Worm (Caenorhabditis elegans) whole organism, young adult: ENCODE data around the gene C14B1.12.
A peak's percentile ranks its signal among the peaks of the same experiment; 100 is the strongest.

Source experiments
- B0019.2 ChIP-seq: fragments of 200-800 bp; sonication (Bioruptor generic); conservative IDR thresholded peaks from 2 replicates; pipeline ENCODE4 v1.3.6; 2022; ENCODE audit warnings: missing genetic modification reagents, missing genetic modification characterization, missing compliant biosample characterization
- B0261.1 ChIP-seq: sonication (generic microtip); optimal IDR thresholded peaks from 2 replicates; lab custom pipeline; 2016; ENCODE audit warnings: mild to moderate bottlenecking, missing genetic modification characterization, moderate library complexity, missing compliant biosample characterization
- F22D6.2 ChIP-seq: sonication (generic microtip); optimal IDR thresholded peaks from 2 replicates; lab custom pipeline; 2016; ENCODE audit warnings: mild to moderate bottlenecking, missing genetic modification characterization, missing compliant biosample characterization
- K11D2.4 ChIP-seq: fragments of 200-800 bp; sonication (Bioruptor generic); IDR thresholded peaks from 2 replicates; pipeline ENCODE4 v1.3.6; 2022; ENCODE audit warnings: missing genetic modification reagents, missing genetic modification characterization, missing compliant biosample characterization
- Y53G8AR.9 ChIP-seq: fragments of 200-800 bp; sonication (Bioruptor generic); conservative IDR thresholded peaks from 2 replicates; pipeline ENCODE4 v1.3.6; 2022; ENCODE audit warnings: missing genetic modification reagents, missing genetic modification characterization, missing compliant biosample characterization
- Y95B8A.8 ChIP-seq: fragments of 200-800 bp; sonication (Bioruptor generic); IDR thresholded peaks from 2 replicates; pipeline ENCODE4 v1.3.6; 2022; ENCODE audit warnings: missing genetic modification reagents, missing genetic modification characterization, missing compliant biosample characterization
- ZK185.1 ChIP-seq: sonication (generic microtip); optimal IDR thresholded peaks from 2 replicates; lab custom pipeline; 2016; ENCODE audit warnings: mild to moderate bottlenecking, missing genetic modification characterization, missing compliant biosample characterization; ENCODE audit not compliant: poor library complexity, severe bottlenecking
- aptf-2 ChIP-seq: fragments of 200-800 bp; sonication (Bioruptor generic); conservative IDR thresholded peaks from 2 replicates; pipeline ENCODE4 v1.3.6; 2022; ENCODE audit warnings: missing genetic modification reagents, missing genetic modification characterization, missing compliant biosample characterization
- aptf-3 ChIP-seq: fragments of 200-800 bp; sonication (Bioruptor generic); IDR thresholded peaks from 2 replicates; pipeline ENCODE4 v1.3.6; 2022; ENCODE audit warnings: missing genetic modification characterization, missing compliant biosample characterization
- atf-7 ChIP-seq: sonication (generic microtip); optimal IDR thresholded peaks from 2 replicates; lab custom pipeline; 2017; ENCODE audit warnings: mild to moderate bottlenecking, missing genetic modification characterization, missing compliant biosample characterization
- attf-5 ChIP-seq: fragments of 200-800 bp; sonication (Bioruptor generic); optimal IDR thresholded peaks from 2 replicates; lab custom pipeline; 2018; ENCODE audit warnings: mild to moderate bottlenecking, missing genetic modification characterization, missing compliant biosample characterization
- cebp-1 ChIP-seq, 2 experiments: fragments of 200-800 bp in 1 of 2; sonication (Bioruptor generic) in 1 of 2; sonication (generic microtip) in 1 of 2; IDR thresholded peaks in 1 of 2; optimal IDR thresholded peaks in 1 of 2; 2 replicates each; pipeline versions ENCODE4 v1.3.6 to Lab custom; 2017 to 2022; ENCODE audit warnings: missing compliant biosample characterization in 2 of 2, missing genetic modification characterization in 2 of 2, mild to moderate bottlenecking in 1 of 2, missing genetic modification reagents in 1 of 2, moderate library complexity in 1 of 2
- ceh-58 ChIP-seq: fragments of 200-800 bp; sonication (Bioruptor generic); IDR thresholded peaks from 2 replicates; pipeline ENCODE4 v1.3.6; 2022; ENCODE audit warnings: missing genetic modification characterization, missing compliant biosample characterization
- ceh-79 ChIP-seq: sonication (generic microtip); optimal IDR thresholded peaks from 2 replicates; lab custom pipeline; 2017; ENCODE audit warnings: mild to moderate bottlenecking, missing genetic modification characterization, missing compliant biosample characterization
- dox-1 ChIP-seq: fragments of 200-800 bp; sonication (Bioruptor generic); IDR thresholded peaks from 2 replicates; pipeline ENCODE4 v1.3.6; 2022; ENCODE audit warnings: missing genetic modification reagents, missing genetic modification characterization, missing compliant biosample characterization
- dpl-1 ChIP-seq: fragments of 150-350 bp; optimal IDR thresholded peaks from 2 replicates; lab custom pipeline; 2014; ENCODE audit warnings: missing biosample characterization, missing genetic modification reagents, missing genetic modification characterization
- ekl-4 ChIP-seq: fragments of 200-800 bp; sonication (Bioruptor generic); IDR thresholded peaks from 2 replicates; pipeline ENCODE4 v1.3.6; 2022; ENCODE audit warnings: missing genetic modification reagents, missing genetic modification characterization, missing compliant biosample characterization
- hmg-1.2 ChIP-seq: fragments of 200-800 bp; sonication (Bioruptor generic); IDR thresholded peaks from 2 replicates; pipeline ENCODE4 v1.3.6; 2022; ENCODE audit warnings: missing genetic modification reagents, missing genetic modification characterization, missing compliant biosample characterization
- hrde-1 ChIP-seq: sonication (generic microtip); optimal IDR thresholded peaks from 2 replicates; lab custom pipeline; 2016; ENCODE audit warnings: missing genetic modification characterization, mild to moderate bottlenecking, missing compliant biosample characterization, moderate library complexity, missing genotype, missing genetic modification reagents, borderline replicate concordance
- lin-35 ChIP-seq, 3 experiments: fragments of 150-350 bp in 2 of 3; sonication (generic microtip) in 1 of 3; optimal IDR thresholded peaks; 2 replicates each; lab custom pipeline; 2014 to 2018; ENCODE audit warnings: missing biosample characterization in 3 of 3, missing genetic modification characterization in 3 of 3, missing genetic modification reagents in 3 of 3
- lsl-1 ChIP-seq: fragments of 200-800 bp; sonication (Bioruptor generic); optimal IDR thresholded peaks from 2 replicates; lab custom pipeline; 2018; ENCODE audit warnings: mild to moderate bottlenecking, missing genetic modification characterization, moderate library complexity, missing compliant biosample characterization
- lsy-27 ChIP-seq: sonication (generic microtip); optimal IDR thresholded peaks from 2 replicates; lab custom pipeline; 2017; ENCODE audit warnings: missing genetic modification characterization, mild to moderate bottlenecking, missing compliant biosample characterization, antibody characterized with exemption, missing genotype, borderline replicate concordance; ENCODE audit not compliant: insufficient read depth
- madf-6 ChIP-seq: fragments of 200-800 bp; sonication (Bioruptor generic); IDR thresholded peaks from 2 replicates; pipeline ENCODE4 v1.3.6; 2022; ENCODE audit warnings: missing genetic modification reagents, missing genetic modification characterization, missing compliant biosample characterization
- mcd-1 ChIP-seq: fragments of 200-800 bp; sonication (Bioruptor generic); IDR thresholded peaks from 2 replicates; pipeline ENCODE4 v1.3.6; 2022; ENCODE audit warnings: missing genetic modification reagents, missing genetic modification characterization, missing compliant biosample characterization
- mel-28 ChIP-seq: sonication (generic microtip); optimal IDR thresholded peaks from 2 replicates; lab custom pipeline; 2016; ENCODE audit warnings: borderline replicate concordance, mild to moderate bottlenecking, missing genetic modification characterization, missing compliant biosample characterization
- nfya-1 ChIP-seq: sonication (generic microtip); optimal IDR thresholded peaks from 2 replicates; lab custom pipeline; 2017; ENCODE audit warnings: antibody characterized with exemption, missing compliant biosample characterization, missing genetic modification characterization, borderline replicate concordance; ENCODE audit not compliant: insufficient read depth
- nhr-27 ChIP-seq: fragments of 200-800 bp; sonication (Bioruptor generic); optimal IDR thresholded peaks from 2 replicates; lab custom pipeline; 2018; ENCODE audit warnings: mild to moderate bottlenecking, missing genetic modification characterization, moderate library complexity, missing compliant biosample characterization
- nhr-80 ChIP-seq: sonication (generic microtip); optimal IDR thresholded peaks from 2 replicates; lab custom pipeline; 2016; ENCODE audit warnings: missing genetic modification characterization, missing compliant biosample characterization
- rcor-1 ChIP-seq: fragments of 200-800 bp; sonication (Bioruptor generic); IDR thresholded peaks from 2 replicates; pipeline ENCODE4 v1.3.6; 2022; ENCODE audit warnings: missing genetic modification reagents, missing genetic modification characterization, missing compliant biosample characterization
- sdz-38 ChIP-seq: sonication (generic microtip); optimal IDR thresholded peaks from 2 replicates; lab custom pipeline; 2016; ENCODE audit warnings: missing genotype, missing genetic modification characterization, missing compliant biosample characterization
- snpc-4 ChIP-seq, 5 experiments: fragments of 150-350 bp in 1 of 5; sonication (generic microtip) in 4 of 5; optimal IDR thresholded peaks; 2 replicates each; lab custom pipeline; 2014 to 2018; ENCODE audit warnings: missing genetic modification characterization in 5 of 5, missing biosample characterization in 3 of 5, antibody characterized with exemption in 2 of 5, mild to moderate bottlenecking in 2 of 5, missing compliant biosample characterization in 2 of 5, missing genotype in 2 of 5, moderate library complexity in 2 of 5, missing genetic modification reagents in 1 of 5
- somi-1 ChIP-seq: fragments of 200-800 bp; sonication (Bioruptor generic); optimal IDR thresholded peaks from 2 replicates; lab custom pipeline; 2018; ENCODE audit warnings: mild to moderate bottlenecking, missing genetic modification characterization, missing compliant biosample characterization
- sptf-2 ChIP-seq: fragments of 200-800 bp; sonication (Bioruptor generic); optimal IDR thresholded peaks from 2 replicates; lab custom pipeline; 2018; ENCODE audit warnings: mild to moderate bottlenecking, missing genetic modification characterization, missing compliant biosample characterization
- ztf-18 ChIP-seq: sonication (generic microtip); optimal IDR thresholded peaks from 2 replicates; lab custom pipeline; 2016; ENCODE audit warnings: missing genotype, mild to moderate bottlenecking, missing genetic modification characterization, missing compliant biosample characterization
- ztf-25 ChIP-seq: fragments of 200-800 bp; sonication (Bioruptor generic); IDR thresholded peaks from 2 replicates; pipeline ENCODE4 v1.3.6; 2022; ENCODE audit warnings: missing genetic modification reagents, missing genetic modification characterization, missing compliant biosample characterization
- ztf-28 ChIP-seq: fragments of 200-800 bp; sonication (Bioruptor generic); IDR thresholded peaks from 2 replicates; pipeline ENCODE4 v1.3.6; 2022; ENCODE audit warnings: missing genetic modification reagents, missing genetic modification characterization, missing compliant biosample characterization

The C14B1.12 gene

DNA sequence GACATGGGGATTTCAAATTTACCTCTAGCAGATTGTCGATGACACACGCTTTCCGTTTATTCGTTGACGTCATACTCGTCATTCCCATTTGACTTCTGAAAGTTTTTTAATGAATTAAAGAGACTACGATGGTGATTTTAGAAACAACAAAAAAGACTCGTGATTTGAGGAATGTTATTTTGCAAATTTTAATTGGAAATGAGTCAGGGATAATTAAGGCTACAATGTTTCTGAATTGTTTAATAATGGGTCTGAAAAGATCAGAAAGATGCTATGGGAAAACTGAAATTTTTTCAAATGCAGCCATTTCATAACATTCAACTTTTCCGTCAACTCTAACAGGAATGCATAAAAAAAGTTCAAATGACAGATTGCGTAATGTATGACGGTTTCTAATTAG, 40.7 kb upstream of the C14B1.12 start, which contains the start of gene C44F1.1:
C44F1.1 (minus strand) TSS at position 101 of the 400 bp plus-strand sequence.
- TF ChIP-seq aptf-2 (GFP tag; lab: Robert Waterston, UW), result no peak
- no peak for TF ChIP-seq attf-5 (GFP tag; lab: Kevin White, UChicago)
- no peak for TF ChIP-seq ZK185.1 (tag; lab: Kevin White, UChicago)
- TF ChIP-seq B0019.2 (GFP tag; lab: Robert Waterston, UW), result no peak
- no peak for TF ChIP-seq mel-28 (tag; lab: Kevin White, UChicago)
- TF ChIP-seq Y95B8A.8 (GFP tag; lab: Robert Waterston, UW), result no peak
- no peak for TF ChIP-seq rcor-1 (GFP tag; lab: Robert Waterston, UW)
- TF ChIP-seq, all 124 proteins: peak for 0

DNA sequence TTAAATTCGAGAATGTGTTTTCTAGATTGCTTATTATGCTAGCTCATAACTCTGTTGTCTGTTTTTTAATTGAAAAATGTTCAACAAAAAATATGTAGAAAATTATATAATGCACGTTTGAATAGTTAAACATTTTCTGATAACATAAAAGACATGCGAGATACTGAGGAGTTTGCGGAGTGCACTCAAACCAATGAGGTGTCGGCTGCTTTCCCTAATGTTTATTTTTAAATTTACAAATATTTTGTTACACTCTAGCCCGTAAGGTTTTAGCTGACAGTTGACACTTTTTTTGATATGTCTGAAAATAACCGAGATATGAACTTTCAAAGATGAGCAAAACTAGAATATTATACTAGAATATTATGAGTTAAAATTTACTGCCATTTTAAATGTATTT, 39.8 kb upstream of the C14B1.12 start:
- TF ChIP-seq snpc-4 (GFP tag; optimal IDR thresholded peaks at IDR 0.05; lab: Kevin White, UChicago) (no peak), snpc-4 (tag; optimal IDR thresholded peaks at IDR 0.05; lab: Kevin White, UChicago) (peak in 3 of 4 experiments; percentile 46 to 81 (median 59)), F22D6.2 (tag; lab: Kevin White, UChicago) (no peak)
- TF ChIP-seq, all 124 proteins: peak for 1

DNA sequence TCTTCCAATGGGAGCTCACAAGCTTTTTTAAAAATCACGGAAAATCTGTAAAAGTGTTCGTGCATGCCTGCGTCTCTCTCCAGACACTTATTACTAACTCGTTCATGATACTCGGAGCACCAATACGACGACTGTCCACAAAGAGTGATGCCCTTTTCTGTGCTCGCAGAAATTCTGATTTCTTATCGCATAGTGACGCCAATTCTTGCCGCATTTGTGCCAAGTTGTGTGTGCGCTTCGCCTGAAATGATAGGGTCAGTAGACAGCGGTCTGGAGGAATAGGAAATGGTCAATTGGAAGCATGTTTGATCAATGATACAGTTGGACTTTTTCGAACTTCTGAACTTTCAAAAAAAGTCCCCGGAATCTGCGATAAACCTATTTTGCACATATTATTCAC, 39.3 kb upstream of the C14B1.12 start:
- no peak for TF ChIP-seq B0261.1 (tag; lab: Kevin White, UChicago)
- TF ChIP-seq ekl-4, result no peak
- TF ChIP-seq dpl-1 (GFP tag; lab: Kevin White, UChicago), result no peak
- no peak for TF ChIP-seq ztf-28 (GFP tag; lab: Robert Waterston, UW)
- peak; percentile 91 for TF ChIP-seq nhr-80 (tag; lab: Kevin White, UChicago)
- TF ChIP-seq dox-1 (GFP tag; lab: Robert Waterston, UW), result peak; percentile 27; the same call in 1 of the 2 replicates
- TF ChIP-seq ceh-58 (GFP tag; lab: Robert Waterston, UW), result no peak
- TF ChIP-seq atf-7 (tag; lab: Kevin White, UChicago), result peak; percentile 2

DNA sequence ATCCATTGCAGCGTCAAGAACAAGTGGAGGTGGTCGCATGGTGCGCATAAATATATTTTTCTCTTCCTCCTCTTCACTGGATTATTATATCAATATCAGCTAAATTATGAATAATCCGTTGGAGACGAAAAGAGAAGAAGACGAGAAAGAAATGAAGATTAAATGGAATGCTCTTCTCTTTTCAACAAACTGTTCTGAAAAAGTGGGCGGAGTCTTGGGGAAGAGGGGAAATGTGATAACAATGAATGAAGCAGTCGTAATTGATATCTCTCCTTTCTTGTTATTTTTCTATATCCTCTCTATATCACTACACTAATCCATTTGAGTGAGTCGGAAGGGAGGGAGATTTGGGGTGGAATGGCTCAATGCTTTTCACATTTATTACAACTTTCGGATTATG, 34.5 kb upstream of the C14B1.12 start, which contains the start of gene arcp-1:
arcp-1 (minus strand) TSS at position 101 of the 400 bp plus-strand sequence.
- no peak for TF ChIP-seq nfya-1 (tag; lab: Kevin White, UChicago)
- no peak for TF ChIP-seq somi-1 (GFP tag; lab: Kevin White, UChicago)
- TF ChIP-seq aptf-2 (GFP tag; lab: Robert Waterston, UW), result no peak
- TF ChIP-seq, all 124 proteins: peak for 0

DNA sequence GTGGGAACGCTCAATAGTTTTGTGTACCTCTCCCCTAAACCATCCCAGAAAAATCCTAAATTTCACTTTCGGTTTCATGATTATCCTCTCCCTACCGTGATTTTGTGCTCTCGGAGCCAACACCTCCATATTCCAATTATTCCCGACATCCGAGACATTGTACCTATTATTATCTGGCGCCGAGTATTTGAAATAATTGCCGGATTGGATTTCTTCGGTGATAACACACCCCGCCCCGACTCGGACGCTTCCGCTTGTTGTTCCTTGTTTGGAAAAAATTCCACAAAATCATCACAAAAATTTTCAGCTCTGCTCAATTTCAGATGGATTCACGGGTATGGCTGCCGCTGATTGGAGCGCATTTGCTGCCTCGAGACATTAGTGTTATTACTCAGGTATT, 20.4 kb upstream of the C14B1.12 start, which contains the start of gene lin-48:
lin-48 (plus strand) TSS at position 301 of the 400 bp plus-strand sequence.
- TF ChIP-seq atf-7 (tag; lab: Kevin White, UChicago) (no peak), lin-35 (GFP tag; optimal IDR thresholded peaks at IDR 0.05; lab: Kevin White, UChicago) (no peak), cebp-1 (GFP tag; IDR thresholded peaks at IDR 0.05; lab: Robert Waterston, UW) (no peak), cebp-1 (tag; optimal IDR thresholded peaks at IDR 0.05; lab: Kevin White, UChicago) (no peak), sptf-2 (GFP tag; lab: Kevin White, UChicago) (no peak), K11D2.4 (GFP tag; lab: Robert Waterston, UW) (no peak)

DNA sequence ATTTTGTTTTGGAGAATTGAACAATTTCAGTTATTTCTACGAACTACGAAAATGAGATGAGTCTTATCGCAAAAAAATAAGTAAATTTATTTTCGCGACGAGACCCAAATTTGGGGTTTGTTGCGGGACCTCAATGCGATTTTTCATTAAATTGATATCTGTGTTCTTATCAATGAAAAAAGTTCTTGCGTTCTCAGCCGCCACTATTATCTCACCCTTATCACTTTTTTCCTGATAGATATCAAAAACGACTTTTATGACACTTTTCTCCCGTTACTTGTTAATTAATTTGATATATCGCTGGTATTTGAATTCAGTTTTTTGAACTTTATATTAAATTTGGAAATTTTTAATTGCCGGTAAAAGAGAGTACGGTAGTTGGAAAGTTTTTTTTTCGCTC, 18.6 kb upstream of the C14B1.12 start:
- TF ChIP-seq madf-6 (GFP tag; lab: Robert Waterston, UW) (no peak), Y53G8AR.9 (GFP tag; lab: Robert Waterston, UW) (no peak), mcd-1 (no peak), aptf-3 (GFP tag; lab: Robert Waterston, UW) (no peak), ZK185.1 (tag; lab: Kevin White, UChicago) (no peak), hrde-1 (tag; lab: Kevin White, UChicago) (no peak), ztf-18 (tag; lab: Kevin White, UChicago) (no peak), sdz-38 (no peak), nhr-27 (tag; lab: Kevin White, UChicago) (no peak), ztf-25 (GFP tag; lab: Robert Waterston, UW) (no peak), somi-1 (GFP tag; lab: Kevin White, UChicago) (no peak), attf-5 (GFP tag; lab: Kevin White, UChicago) (no peak), B0261.1 (tag; lab: Kevin White, UChicago) (no peak), ceh-79 (tag; lab: Kevin White, UChicago) (no peak), lsy-27 (tag; lab: Kevin White, UChicago) (no peak), lsl-1 (no peak), hmg-1.2 (no peak)
